Worm (Caenorhabditis elegans) whole organism, late embryonic: ENCODE data around the gene hnd-1.

Experiments used
- ama-1 ChIP-seq: fragments of 150-350 bp; optimal IDR thresholded peaks from 2 replicates; lab custom pipeline; 2014
- pha-2 ChIP-seq: sonication (generic microtip); optimal IDR thresholded peaks from 2 replicates; lab custom pipeline; 2017; ENCODE audit warnings: mild to moderate bottlenecking, missing genetic modification characterization, missing compliant biosample characterization
- ref-2 ChIP-seq: sonication (generic microtip); optimal IDR thresholded peaks from 2 replicates; lab custom pipeline; 2016; ENCODE audit warnings: missing genetic modification characterization, missing compliant biosample characterization

DNA sequence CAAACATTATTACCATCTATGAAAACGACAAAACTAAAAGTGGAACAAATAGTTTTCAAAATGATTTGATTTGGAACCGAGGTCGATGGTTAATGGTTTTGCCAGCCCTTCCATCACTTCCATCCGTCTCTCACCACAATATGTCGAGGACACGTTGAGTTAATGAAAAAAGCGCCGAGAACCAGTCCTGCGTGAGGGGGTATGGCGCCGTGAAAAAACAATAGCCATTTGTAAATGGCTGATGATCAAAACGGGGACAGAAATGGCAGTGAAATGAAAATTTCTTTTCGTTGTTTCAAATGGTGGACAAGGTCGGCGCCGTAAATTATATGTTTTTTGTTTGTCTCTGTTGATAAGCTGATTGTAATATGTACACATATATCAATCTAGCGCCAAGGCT, 35.7 kb downstream of the hnd-1 start:
- no peak for TF ChIP-seq ama-1 (lab: Kevin White, UChicago)
- no peak for TF ChIP-seq ref-2 (tag; lab: Kevin White, UChicago)
- TF ChIP-seq pha-2, result no peak
